Worm (Caenorhabditis elegans) whole organism, L3 larva: ENCODE results near the gene C49F8.1.

Experiments
- ama-1 ChIP-seq: fragments of 150-350 bp; optimal IDR thresholded peaks from 2 replicates; lab custom pipeline; 2018
- lin-39 ChIP-seq: fragments of 150-350 bp; optimal IDR thresholded peaks from 2 replicates; lab custom pipeline; 2018; ENCODE audit warnings: missing biosample characterization, missing genetic modification reagents, missing genetic modification characterization
- nhr-237 ChIP-seq: fragments of 150-350 bp; optimal IDR thresholded peaks from 2 replicates; lab custom pipeline; 2014; ENCODE audit warnings: missing biosample characterization, missing genetic modification characterization
- pqm-1 ChIP-seq: fragments of 150-350 bp; optimal IDR thresholded peaks from 2 replicates; lab custom pipeline; 2017; ENCODE audit warnings: missing biosample characterization, missing genetic modification characterization, inconsistent platforms
- unc-62 ChIP-seq: fragments of 150-350 bp; sonication (generic microtip); optimal IDR thresholded peaks from 4 replicates; lab custom pipeline; 2014; ENCODE audit warnings: missing biosample characterization, missing genetic modification reagents, missing genetic modification characterization
- ztf-11 ChIP-seq: fragments of 150-350 bp; optimal IDR thresholded peaks from 2 replicates; lab custom pipeline; 2014; ENCODE audit warnings: missing biosample characterization, missing genetic modification characterization

DNA sequence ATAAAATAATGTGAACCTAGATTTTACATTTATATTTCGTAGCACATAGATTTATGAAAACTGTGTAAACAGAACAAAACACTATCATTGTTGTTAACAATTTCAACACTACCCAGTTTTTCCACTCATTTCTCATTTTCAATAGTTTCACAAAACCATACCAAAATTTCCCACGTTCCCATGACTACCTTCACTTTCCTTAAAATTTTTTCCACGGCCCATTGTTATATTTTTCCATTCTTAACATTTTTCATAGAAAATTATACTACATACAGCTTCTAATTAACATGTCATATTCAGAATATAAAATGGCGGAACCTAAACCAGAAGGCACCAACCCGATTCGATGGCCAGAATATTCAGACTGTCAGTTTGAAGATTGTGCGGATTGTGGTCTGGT is 37.0 kb upstream of the C49F8.1 start, which contains the start of gene F02C12.1:
- TF ChIP-seq ama-1 (no peak), nhr-237 (tag; lab: Kevin White, UChicago) (no peak), lin-39 (tag; lab: Kevin White, UChicago) (no peak), unc-62 (GFP tag; lab: Kevin White, UChicago) (no peak), pqm-1 (no peak), ztf-11 (tag; lab: Kevin White, UChicago) (no peak)
